Worm (Caenorhabditis elegans) whole organism, late embryonic: ENCODE measurements around the gene cey-4.
A peak's percentile ranks its signal among the peaks of the same experiment; 100 is the strongest.

ENCODE experiments used
- C08G9.2 ChIP-seq: sonication (generic microtip); optimal IDR thresholded peaks from 2 replicates; lab custom pipeline; 2016; ENCODE audit warnings: mild to moderate bottlenecking, missing genetic modification characterization, moderate library complexity, missing compliant biosample characterization
- ceh-14 ChIP-seq: sonication (generic microtip); optimal IDR thresholded peaks from 2 replicates; lab custom pipeline; 2016; ENCODE audit warnings: missing genotype, missing genetic modification characterization, missing compliant biosample characterization
- ceh-19 ChIP-seq: fragments of 200-800 bp; sonication (Bioruptor generic); optimal IDR thresholded peaks from 2 replicates; lab custom pipeline; 2018; ENCODE audit warnings: mild to moderate bottlenecking, missing genetic modification characterization, missing compliant biosample characterization
- ceh-22 ChIP-seq: sonication (generic microtip); optimal IDR thresholded peaks from 2 replicates; lab custom pipeline; 2017; ENCODE audit warnings: missing biosample characterization, missing genetic modification characterization
- ceh-34 ChIP-seq: sonication (generic microtip); optimal IDR thresholded peaks from 2 replicates; lab custom pipeline; 2016; ENCODE audit warnings: mild to moderate bottlenecking, missing genetic modification characterization, missing compliant biosample characterization
- ceh-45 ChIP-seq: fragments of 200-800 bp; sonication (Bioruptor generic); IDR thresholded peaks from 2 replicates; pipeline ENCODE4 v1.3.6; 2022; ENCODE audit warnings: missing genetic modification reagents, missing genetic modification characterization, missing compliant biosample characterization
- elt-2 ChIP-seq: sonication (generic microtip); optimal IDR thresholded peaks from 2 replicates; lab custom pipeline; 2016; ENCODE audit warnings: missing genetic modification reagents, missing genetic modification characterization, missing compliant biosample characterization
- elt-4 ChIP-seq: sonication (generic microtip); optimal IDR thresholded peaks from 2 replicates; lab custom pipeline; 2016; ENCODE audit warnings: missing genetic modification characterization, missing compliant biosample characterization
- ets-4 ChIP-seq: sonication (generic microtip); optimal IDR thresholded peaks from 2 replicates; lab custom pipeline; 2016; ENCODE audit warnings: missing genetic modification characterization, missing compliant biosample characterization
- fax-1 ChIP-seq: sonication (generic microtip); optimal IDR thresholded peaks from 2 replicates; lab custom pipeline; 2016; ENCODE audit warnings: missing genotype, missing genetic modification characterization, missing compliant biosample characterization
- fkh-10 ChIP-seq: fragments of 150-350 bp; optimal IDR thresholded peaks from 2 replicates; lab custom pipeline; 2014; ENCODE audit warnings: missing biosample characterization, missing genetic modification reagents, missing genetic modification characterization
- fkh-6 ChIP-seq: sonication (generic microtip); optimal IDR thresholded peaks from 2 replicates; lab custom pipeline; 2016; ENCODE audit warnings: missing genetic modification characterization, missing compliant biosample characterization
- hlh-13 ChIP-seq: fragments of 200-800 bp; sonication (Bioruptor generic); optimal IDR thresholded peaks from 2 replicates; lab custom pipeline; 2018; ENCODE audit warnings: mild to moderate bottlenecking, missing genetic modification characterization, missing compliant biosample characterization
- hlh-6 ChIP-seq: sonication (generic microtip); optimal IDR thresholded peaks from 2 replicates; lab custom pipeline; 2016; ENCODE audit warnings: missing genotype, missing genetic modification characterization, missing compliant biosample characterization
- lim-6 ChIP-seq: sonication (generic microtip); optimal IDR thresholded peaks from 2 replicates; lab custom pipeline; 2016; ENCODE audit warnings: missing genetic modification characterization, missing compliant biosample characterization
- madf-2 ChIP-seq: sonication (generic microtip); optimal IDR thresholded peaks from 2 replicates; lab custom pipeline; 2017; ENCODE audit warnings: missing genetic modification characterization, missing compliant biosample characterization
- nfya-1 ChIP-seq: sonication (generic microtip); optimal IDR thresholded peaks from 2 replicates; lab custom pipeline; 2017; ENCODE audit warnings: missing genetic modification characterization, mild to moderate bottlenecking, missing compliant biosample characterization, antibody characterized with exemption, moderate library complexity
- nhr-11 ChIP-seq: fragments of 150-350 bp; optimal IDR thresholded peaks from 2 replicates; lab custom pipeline; 2014; ENCODE audit warnings: missing biosample characterization, missing genetic modification characterization
- nhr-232 ChIP-seq: sonication (generic microtip); optimal IDR thresholded peaks from 2 replicates; lab custom pipeline; 2016; ENCODE audit warnings: missing genetic modification characterization, missing compliant biosample characterization
- npax-4 ChIP-seq: sonication (generic microtip); optimal IDR thresholded peaks from 2 replicates; lab custom pipeline; 2016; ENCODE audit warnings: missing genetic modification characterization, missing compliant biosample characterization
- odd-2 ChIP-seq: sonication (generic microtip); optimal IDR thresholded peaks from 2 replicates; lab custom pipeline; 2017; ENCODE audit warnings: antibody characterized with exemption, mild to moderate bottlenecking, missing genetic modification characterization, missing compliant biosample characterization
- pag-3 ChIP-seq: sonication (generic microtip); optimal IDR thresholded peaks from 2 replicates; lab custom pipeline; 2016; ENCODE audit warnings: missing compliant biosample characterization, missing genetic modification characterization, borderline replicate concordance
- pat-9 ChIP-seq: fragments of 200-800 bp; sonication (Bioruptor generic); optimal IDR thresholded peaks from 2 replicates; lab custom pipeline; 2018; ENCODE audit warnings: mild to moderate bottlenecking, missing genetic modification characterization, moderate library complexity, missing compliant biosample characterization
- pax-1 ChIP-seq: fragments of 150-350 bp; optimal IDR thresholded peaks from 2 replicates; lab custom pipeline; 2014; ENCODE audit warnings: missing biosample characterization, missing genetic modification characterization
- pha-4 ChIP-seq: fragments of 150-350 bp; optimal IDR thresholded peaks from 2 replicates; lab custom pipeline; 2018; ENCODE audit warnings: missing biosample characterization, missing genetic modification reagents, missing genetic modification characterization
- ref-2 ChIP-seq: sonication (generic microtip); optimal IDR thresholded peaks from 2 replicates; lab custom pipeline; 2016; ENCODE audit warnings: missing genetic modification characterization, missing compliant biosample characterization
- sox-4 ChIP-seq: sonication (generic microtip); optimal IDR thresholded peaks from 2 replicates; lab custom pipeline; 2017; ENCODE audit warnings: mild to moderate bottlenecking, missing genetic modification characterization, inconsistent platforms, missing compliant biosample characterization
- syd-9 ChIP-seq: sonication (generic microtip); optimal IDR thresholded peaks from 2 replicates; lab custom pipeline; 2016; ENCODE audit warnings: mild to moderate bottlenecking, missing genetic modification characterization, moderate library complexity, missing compliant biosample characterization
- tbx-7 ChIP-seq: sonication (generic microtip); optimal IDR thresholded peaks from 2 replicates; lab custom pipeline; 2016; ENCODE audit warnings: missing genotype, missing genetic modification characterization, missing compliant biosample characterization
- unc-3 ChIP-seq, 2 experiments: fragments of 200-800 bp in 1 of 2; sonication (Bioruptor generic) in 1 of 2; sonication (generic microtip) in 1 of 2; conservative IDR thresholded peaks in 1 of 2; optimal IDR thresholded peaks in 1 of 2; 2 replicates each; pipeline versions ENCODE4 v1.3.6 to Lab custom; 2016 to 2022; ENCODE audit warnings: missing compliant biosample characterization in 2 of 2, missing genetic modification characterization in 2 of 2, missing genetic modification reagents in 1 of 2
- unc-42 ChIP-seq: sonication (generic microtip); optimal IDR thresholded peaks from 2 replicates; lab custom pipeline; 2016; ENCODE audit warnings: missing genotype, missing genetic modification characterization, missing compliant biosample characterization
- unc-55 ChIP-seq: sonication (generic microtip); optimal IDR thresholded peaks from 2 replicates; lab custom pipeline; 2017; ENCODE audit warnings: missing biosample characterization, missing genetic modification reagents, missing genetic modification characterization
- zip-5 ChIP-seq: sonication (generic microtip); optimal IDR thresholded peaks from 2 replicates; lab custom pipeline; 2016; ENCODE audit warnings: missing genetic modification characterization, missing compliant biosample characterization
- ztf-16 ChIP-seq: sonication (generic microtip); optimal IDR thresholded peaks from 2 replicates; lab custom pipeline; 2017; ENCODE audit warnings: missing genetic modification characterization, missing compliant biosample characterization

cey-4 gene

DNA sequence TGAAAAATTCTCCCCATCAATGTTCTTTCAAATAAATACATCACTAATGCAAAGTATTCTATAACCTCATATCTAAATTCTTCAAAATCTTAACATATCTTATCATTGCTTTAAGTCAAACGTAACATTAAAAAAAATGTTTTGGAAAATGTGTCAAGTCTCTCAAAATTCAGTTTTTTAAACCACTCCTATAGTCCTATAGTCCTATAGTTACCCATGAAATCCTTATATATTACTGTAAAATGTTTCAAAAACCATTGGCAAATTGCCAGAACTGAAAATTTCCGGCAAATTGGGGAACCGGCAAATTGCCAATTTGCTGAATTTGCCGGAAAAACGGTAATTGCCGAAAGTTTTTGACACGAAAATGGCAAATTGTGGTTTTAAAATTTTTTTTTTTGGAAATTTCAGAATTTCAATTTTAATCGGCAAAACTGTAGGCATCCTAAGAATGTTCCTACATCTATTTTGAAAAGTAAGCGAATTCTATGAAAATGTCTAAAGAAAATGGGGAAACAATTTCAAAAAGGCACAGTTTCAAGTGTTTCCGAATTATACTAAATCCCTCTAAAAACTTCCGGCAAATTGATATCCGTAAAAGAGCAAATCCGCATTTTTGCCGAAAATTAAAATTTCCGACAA is 35.9 kb upstream of the cey-4 start:
- TF ChIP-seq ref-2 (tag; lab: Kevin White, UChicago) (no peak), ztf-16 (no peak), pha-4 (tag; lab: Kevin White, UChicago) (no peak), hlh-6 (no peak), unc-55 (no peak), tbx-7 (no peak), ceh-34 (no peak), elt-2 (no peak), madf-2 (tag; lab: Kevin White, UChicago) (no peak), ets-4 (no peak), unc-3 (GFP tag; conservative IDR thresholded peaks at IDR 0.05; lab: Robert Waterston, UW) (no peak), unc-3 (tag; optimal IDR thresholded peaks at IDR 0.05; lab: Kevin White, UChicago) (no peak), fax-1 (tag; lab: Kevin White, UChicago) (no peak), fkh-6 (no peak)

DNA sequence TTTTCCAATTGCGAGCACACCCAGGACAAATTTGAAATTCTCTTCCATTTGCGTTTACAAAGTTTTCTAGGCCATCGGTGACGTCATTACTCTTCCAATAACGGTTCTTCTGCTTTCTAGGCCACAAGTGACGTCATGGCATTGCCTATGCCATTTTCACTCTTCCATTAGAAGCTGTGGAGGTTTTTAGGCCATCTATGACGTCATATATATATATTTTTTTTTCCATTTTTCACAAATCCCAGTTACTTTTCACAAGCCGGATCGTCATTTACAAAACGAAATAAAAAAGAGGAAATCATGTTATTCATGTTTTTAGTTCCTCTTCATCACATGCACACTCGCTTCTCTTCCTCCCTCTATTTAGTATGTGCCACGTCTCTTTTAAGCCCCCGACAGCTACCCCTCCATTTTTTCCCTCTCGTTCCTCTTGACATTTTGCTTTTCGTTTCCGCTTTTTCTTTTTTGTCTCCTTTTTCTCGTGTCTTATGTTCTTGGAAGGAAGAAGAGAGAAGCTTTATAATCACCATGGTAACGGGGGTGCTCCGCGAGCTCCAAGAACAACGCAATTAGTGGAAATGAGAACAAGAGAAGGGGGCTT is 34.6 kb upstream of the cey-4 start:
- TF ChIP-seq syd-9 (tag; lab: Kevin White, UChicago) (no peak), madf-2 (tag; lab: Kevin White, UChicago) (no peak)

DNA sequence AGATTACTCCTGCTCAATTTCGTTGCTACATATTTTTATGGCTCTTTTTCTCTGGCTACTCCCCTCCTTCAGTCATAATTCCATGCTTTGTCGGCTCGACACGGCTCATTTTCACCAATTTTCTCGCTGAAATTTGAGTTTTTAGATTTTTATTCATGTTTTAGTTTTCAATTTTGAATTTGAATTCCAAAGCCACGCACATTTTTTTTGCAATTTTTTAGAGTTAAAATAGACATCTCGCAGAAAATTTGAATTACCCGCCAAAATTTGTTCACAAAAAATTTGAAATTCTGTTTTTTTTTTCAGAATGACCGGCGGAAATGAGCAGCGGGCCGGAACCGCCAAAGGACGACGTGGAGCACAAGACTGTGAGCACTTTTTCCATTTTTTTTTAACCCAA is 33.8 kb upstream of the cey-4 start, which contains the start of gene unc-119:
TSS of gene unc-119 (plus strand) at position 301 of the 400 bp plus-strand sequence.
- no peak for TF ChIP-seq zip-5 (tag; lab: Kevin White, UChicago)
- no peak for TF ChIP-seq ceh-14 (tag; lab: Kevin White, UChicago)
- TF ChIP-seq pat-9 (tag; lab: Kevin White, UChicago), result no peak
- TF ChIP-seq ref-2 (tag; lab: Kevin White, UChicago), result no peak

DNA sequence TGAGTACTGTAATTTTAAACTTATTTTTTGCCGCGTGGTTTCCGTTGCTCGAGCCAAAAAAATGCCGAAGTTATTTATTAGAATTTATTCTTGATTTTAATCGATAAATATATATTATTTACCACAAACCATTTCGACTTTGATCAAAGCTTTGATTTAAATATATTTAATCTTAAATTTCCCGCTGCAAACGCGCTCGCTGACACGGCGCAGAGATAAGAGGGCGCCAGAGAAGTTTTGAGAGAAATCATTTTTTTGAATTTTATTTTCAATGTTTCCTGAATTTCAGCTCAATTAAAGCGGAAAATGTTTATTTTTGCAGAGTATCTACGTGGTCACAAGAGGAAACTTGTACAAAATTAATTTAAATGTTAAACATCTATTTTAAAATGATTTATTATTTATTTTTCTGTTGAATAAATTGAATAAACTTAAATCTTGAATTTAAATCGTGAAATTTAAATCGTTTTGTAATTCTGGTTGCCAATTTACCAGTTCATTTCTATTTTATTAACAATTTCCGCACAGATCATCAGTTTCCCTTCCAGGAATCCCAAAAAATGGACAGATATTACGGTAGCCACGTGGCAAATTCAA is 27.4 kb upstream of the cey-4 start, which contains the start of gene com-1:
TSS of gene com-1 (plus strand) at position 547 of the 597 bp plus-strand sequence.
- peak; percentile 14 for TF ChIP-seq unc-42 (tag; lab: Kevin White, UChicago)
- no peak for TF ChIP-seq lim-6 (tag; lab: Kevin White, UChicago)
- no peak for TF ChIP-seq elt-4 (tag; lab: Kevin White, UChicago)
- TF ChIP-seq odd-2, result no peak
- no peak for TF ChIP-seq syd-9 (tag; lab: Kevin White, UChicago)
- no peak for TF ChIP-seq pax-1 (tag; lab: Kevin White, UChicago)
- no peak for TF ChIP-seq nhr-11 (tag; lab: Kevin White, UChicago)
- no peak for TF ChIP-seq hlh-6
- TF ChIP-seq nfya-1, result peak; percentile 10
- no peak for TF ChIP-seq nhr-232
- TF ChIP-seq hlh-13 (GFP tag; lab: Kevin White, UChicago), result no peak
- TF ChIP-seq ceh-45 (GFP tag; lab: Robert Waterston, UW), result no peak

DNA sequence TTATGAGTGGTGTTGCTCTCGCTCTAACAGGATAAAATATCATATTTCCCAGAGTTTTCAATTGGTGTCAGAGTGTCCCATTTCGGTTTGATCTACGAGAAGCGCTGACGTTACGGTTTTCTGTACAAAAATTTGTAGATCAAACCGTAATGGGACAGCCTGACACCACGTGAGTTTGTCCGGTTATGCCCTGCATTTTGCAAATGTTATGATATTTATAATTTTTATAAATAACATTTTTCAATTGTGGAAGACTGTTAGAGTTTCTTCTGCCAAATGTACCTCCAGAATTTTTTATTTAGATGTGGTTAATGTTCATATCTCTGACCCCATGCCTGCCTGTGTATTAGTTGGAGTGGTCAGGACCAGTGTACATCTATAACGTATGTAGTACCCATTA is 25.7 kb upstream of the cey-4 start, which contains the start of gene fbxb-87:
TSS of gene fbxb-87 (plus strand) at position 301 of the 400 bp plus-strand sequence.
- no peak for TF ChIP-seq sox-4 (tag; lab: Kevin White, UChicago)
- no peak for TF ChIP-seq ceh-22 (tag; lab: Kevin White, UChicago)
- TF ChIP-seq pag-3 (tag; lab: Kevin White, UChicago), result no peak
- TF ChIP-seq C08G9.2, result no peak
- no peak for TF ChIP-seq hlh-6
- TF ChIP-seq ets-4, result no peak
- no peak for TF ChIP-seq ceh-19
- no peak for TF ChIP-seq unc-3 (GFP tag; conservative IDR thresholded peaks at IDR 0.05; lab: Robert Waterston, UW)
- TF ChIP-seq unc-3 (tag; optimal IDR thresholded peaks at IDR 0.05; lab: Kevin White, UChicago), result no peak
- TF ChIP-seq fkh-10 (GFP tag; lab: Kevin White, UChicago), result no peak
- no peak for TF ChIP-seq npax-4 (tag; lab: Kevin White, UChicago)
- no peak for TF ChIP-seq pax-1 (tag; lab: Kevin White, UChicago)
